Worm (Caenorhabditis elegans) whole organism, L4 larva: ENCODE results near the gene Y40B10A.5.

Experiments
- D1046.2 ChIP-seq: fragments of 200-800 bp; sonication (Bioruptor generic); IDR thresholded peaks from 2 replicates; pipeline ENCODE4 v1.3.6; 2022; ENCODE audit warnings: missing genetic modification characterization, missing compliant biosample characterization
- F10B5.3 ChIP-seq: sonication (generic microtip); optimal IDR thresholded peaks from 2 replicates; lab custom pipeline; 2016; ENCODE audit warnings: mild to moderate bottlenecking, missing genetic modification characterization, missing compliant biosample characterization
- T20F7.1 ChIP-seq: fragments of 200-800 bp; sonication (Bioruptor generic); optimal IDR thresholded peaks from 2 replicates; lab custom pipeline; 2018; ENCODE audit warnings: mild to moderate bottlenecking, missing genetic modification characterization, missing compliant biosample characterization
- Y48G9A.11 ChIP-seq: fragments of 200-800 bp; sonication (Bioruptor generic); IDR thresholded peaks from 2 replicates; pipeline ENCODE4 v1.3.6; 2022; ENCODE audit warnings: missing genetic modification reagents, missing genetic modification characterization, missing compliant biosample characterization
- ZK337.2 ChIP-seq: fragments of 200-800 bp; sonication (Bioruptor generic); IDR thresholded peaks from 2 replicates; pipeline ENCODE4 v1.3.6; 2022; ENCODE audit warnings: missing genetic modification reagents, missing genetic modification characterization, missing compliant biosample characterization
- aha-1 ChIP-seq: fragments of 150-350 bp; peaks from one replicate; lab custom pipeline; 2014; ENCODE audit warnings: missing biosample characterization, missing genetic modification characterization
- attf-4 ChIP-seq: sonication (generic microtip); optimal IDR thresholded peaks from 3 replicates; lab custom pipeline; 2017; ENCODE audit warnings: missing biosample characterization, missing genetic modification characterization
- ceh-20 ChIP-seq: fragments of 200-800 bp; sonication (Bioruptor generic); IDR thresholded peaks from 2 replicates; pipeline ENCODE4 v1.3.6; 2022; ENCODE audit warnings: missing genetic modification reagents, missing genetic modification characterization, missing compliant biosample characterization
- ceh-82 ChIP-seq: sonication (generic microtip); optimal IDR thresholded peaks from 2 replicates; lab custom pipeline; 2017; ENCODE audit warnings: missing biosample characterization, missing genetic modification characterization
- ctbp-1 ChIP-seq: fragments of 200-800 bp; sonication (Bioruptor generic); IDR thresholded peaks from 2 replicates; pipeline ENCODE4 v1.3.6; 2022; ENCODE audit warnings: missing genetic modification reagents, missing genetic modification characterization, missing compliant biosample characterization
- daf-16 ChIP-seq, 3 experiments: sonication (generic microtip); optimal IDR thresholded peaks; 2 replicates each; lab custom pipeline; 2016 to 2017; ENCODE audit warnings: missing genetic modification characterization in 3 of 3, missing genetic modification reagents in 3 of 3, mild to moderate bottlenecking in 2 of 3, missing compliant biosample characterization in 2 of 3, missing biosample characterization in 1 of 3, moderate library complexity in 1 of 3
- dmd-6 ChIP-seq: fragments of 200-800 bp; sonication (Bioruptor generic); IDR thresholded peaks from 2 replicates; pipeline ENCODE4 v1.3.6; 2022; ENCODE audit warnings: missing genetic modification reagents, missing genetic modification characterization, missing compliant biosample characterization
- dpl-1 ChIP-seq: fragments of 150-350 bp; optimal IDR thresholded peaks from 2 replicates; lab custom pipeline; 2014; ENCODE audit warnings: missing biosample characterization, missing genetic modification reagents, missing genetic modification characterization
- duxl-1 ChIP-seq: sonication (generic microtip); optimal IDR thresholded peaks from 2 replicates; lab custom pipeline; 2016; ENCODE audit warnings: mild to moderate bottlenecking, missing genetic modification characterization, moderate library complexity, missing compliant biosample characterization; ENCODE audit not compliant: poor library complexity
- egl-27 ChIP-seq: sonication (generic microtip); optimal IDR thresholded peaks from 3 replicates; lab custom pipeline; 2017; ENCODE audit warnings: missing biosample characterization, missing genetic modification reagents, missing genetic modification characterization
- hif-1 ChIP-seq, 2 experiments: sonication (generic microtip); optimal IDR thresholded peaks; 2 replicates each; lab custom pipeline; 2016 to 2017; ENCODE audit warnings: missing compliant biosample characterization in 2 of 2, missing genetic modification characterization in 2 of 2, missing genetic modification reagents in 2 of 2, missing genotype in 2 of 2, mild to moderate bottlenecking in 1 of 2
- hlh-11 ChIP-seq: fragments of 200-800 bp; sonication (Bioruptor generic); optimal IDR thresholded peaks from 2 replicates; lab custom pipeline; 2018; ENCODE audit warnings: mild to moderate bottlenecking, missing genetic modification characterization, missing compliant biosample characterization
- hlh-30 ChIP-seq: sonication (generic microtip); optimal IDR thresholded peaks from 2 replicates; lab custom pipeline; 2017; ENCODE audit warnings: antibody characterized with exemption, mild to moderate bottlenecking, missing genetic modification characterization, missing compliant biosample characterization; ENCODE audit not compliant: insufficient read depth
- lin-1 ChIP-seq: fragments of 200-800 bp; sonication (Bioruptor generic); IDR thresholded peaks from 2 replicates; pipeline ENCODE4 v1.3.6; 2022; ENCODE audit warnings: missing genetic modification reagents, missing genetic modification characterization, missing compliant biosample characterization
- lsy-2 ChIP-seq, 2 experiments: fragments of 150-350 bp in 1 of 2; sonication (generic microtip) in 1 of 2; optimal IDR thresholded peaks; 2 replicates each; lab custom pipeline; 2014 to 2017; ENCODE audit warnings: missing biosample characterization in 2 of 2, missing genetic modification characterization in 2 of 2
- madf-9 ChIP-seq: fragments of 200-800 bp; sonication (Bioruptor generic); conservative IDR thresholded peaks from 2 replicates; pipeline ENCODE4 v1.3.6; 2022; ENCODE audit warnings: missing genetic modification reagents, missing genetic modification characterization, missing compliant biosample characterization
- mdl-1 ChIP-seq, 2 experiments: fragments of 150-350 bp in 1 of 2; sonication (generic microtip) in 1 of 2; optimal IDR thresholded peaks; 2 replicates each; lab custom pipeline; 2014 to 2017; ENCODE audit warnings: missing biosample characterization in 2 of 2, missing genetic modification characterization in 2 of 2
- mes-2 ChIP-seq: sonication (generic microtip); optimal IDR thresholded peaks from 2 replicates; lab custom pipeline; 2016; ENCODE audit warnings: missing genotype, mild to moderate bottlenecking, missing genetic modification characterization, missing compliant biosample characterization; ENCODE audit not compliant: poor library complexity, severe bottlenecking
- nhr-28 ChIP-seq: fragments of 150-350 bp; optimal IDR thresholded peaks from 2 replicates; lab custom pipeline; 2014; ENCODE audit warnings: missing biosample characterization, missing genetic modification characterization
- nhr-6 ChIP-seq: fragments of 150-350 bp; optimal IDR thresholded peaks from 2 replicates; lab custom pipeline; 2014; ENCODE audit warnings: missing biosample characterization, missing genetic modification characterization
- nhr-77 ChIP-seq: fragments of 150-350 bp; optimal IDR thresholded peaks from 2 replicates; lab custom pipeline; 2014; ENCODE audit warnings: missing biosample characterization, missing genetic modification characterization
- php-3 ChIP-seq: fragments of 200-800 bp; sonication (Bioruptor generic); IDR thresholded peaks from 2 replicates; pipeline ENCODE4 v1.3.6; 2022; ENCODE audit warnings: missing genetic modification reagents, missing genetic modification characterization, missing compliant biosample characterization
- rbr-2 ChIP-seq: sonication (generic microtip); optimal IDR thresholded peaks from 2 replicates; lab custom pipeline; 2016; ENCODE audit warnings: missing genotype, missing genetic modification characterization, missing compliant biosample characterization
- skn-1 ChIP-seq: fragments of 150-350 bp; optimal IDR thresholded peaks from 2 replicates; lab custom pipeline; 2014; ENCODE audit warnings: missing biosample characterization, missing genetic modification characterization
- snpc-1.2 ChIP-seq: fragments of 200-800 bp; sonication (Bioruptor generic); IDR thresholded peaks from 2 replicates; pipeline ENCODE4 v1.3.6; 2022; ENCODE audit warnings: missing genetic modification reagents, missing genetic modification characterization, missing compliant biosample characterization
- unc-130 ChIP-seq: sonication (generic microtip); optimal IDR thresholded peaks from 2 replicates; lab custom pipeline; 2016; ENCODE audit warnings: missing genetic modification reagents, missing genetic modification characterization, missing compliant biosample characterization
- unc-62 ChIP-seq, 3 experiments: fragments of 150-350 bp in 1 of 3; sonication (generic microtip); optimal IDR thresholded peaks in 2 of 3; peaks in 1 of 3; 1 replicate in 1 of 3; 2 replicates in 2 of 3; lab custom pipeline; 2014 to 2017; ENCODE audit warnings: missing biosample characterization in 3 of 3, missing genetic modification characterization in 3 of 3, missing genetic modification reagents in 3 of 3, missing genotype in 1 of 3
- vab-7 ChIP-seq: fragments of 200-800 bp; sonication (Bioruptor generic); IDR thresholded peaks from 2 replicates; pipeline ENCODE4 v1.3.6; 2022; ENCODE audit warnings: missing genetic modification reagents, missing genetic modification characterization, missing compliant biosample characterization
- zfp-3 ChIP-seq: fragments of 200-800 bp; sonication (Bioruptor generic); conservative IDR thresholded peaks from 2 replicates; pipeline ENCODE4 v1.3.6; 2022; ENCODE audit warnings: missing genetic modification reagents, missing genetic modification characterization, missing compliant biosample characterization

Y40B10A.5 gene

ce11 chrV:2008412-2008811 is 37.4 kb downstream of the Y40B10A.5 start (continued):
- TF ChIP-seq duxl-1 (peak; percentile 64), unc-130 (GFP tag; lab: Kevin White, UChicago) (peak; percentile 91), egl-27 (tag; lab: Kevin White, UChicago) (no peak), mes-2 (tag; lab: Kevin White, UChicago) (peak; percentile 94), ctbp-1 (0 out of 2 replicates have a peak, but pooled peaks have one; percentile 51), lsy-2 (tag; optimal IDR thresholded peaks at IDR 0.05; lab: Kevin White, UChicago) (peak; percentile 47 to 96), daf-16 (GFP tag; optimal IDR thresholded peaks at IDR 0.05; lab: Kevin White, UChicago) (no peak), daf-16 (tag; optimal IDR thresholded peaks at IDR 0.05; lab: Kevin White, UChicago) (peak; percentile 25), php-3 (GFP tag; lab: Robert Waterston, UW) (no peak), F10B5.3 (no peak), vab-7 (GFP tag; lab: Robert Waterston, UW) (no peak), Y48G9A.11 (GFP tag; lab: Robert Waterston, UW) (peak; percentile 60; the same call in 1 of the 2 replicates), mdl-1 (tag; optimal IDR thresholded peaks at IDR 0.05; lab: Kevin White, UChicago) (no peak), rbr-2 (tag; lab: Kevin White, UChicago) (peak; percentile 46), ZK337.2 (GFP tag; lab: Robert Waterston, UW) (no peak), ceh-20 (GFP tag; lab: Robert Waterston, UW) (0 out of 2 replicates have a peak, but pooled peaks have one; percentile 65), nhr-6 (no peak), dmd-6 (peak; percentile 66), hlh-30 (tag; lab: Kevin White, UChicago) (peak; percentile 28), T20F7.1 (GFP tag; lab: Kevin White, UChicago) (no peak), hlh-11 (tag; lab: Kevin White, UChicago) (peak; percentile 49), nhr-77 (tag; lab: Kevin White, UChicago) (peak; percentile 62), D1046.2 (GFP tag; lab: Robert Waterston, UW) (no peak), zfp-3 (GFP tag; lab: Robert Waterston, UW) (no peak), ceh-82 (tag; lab: Kevin White, UChicago) (no peak), nhr-28 (tag; lab: Kevin White, UChicago) (peak; percentile 54), hif-1 (tag; optimal IDR thresholded peaks at IDR 0.05; lab: Kevin White, UChicago) (peak in 1 of 2 experiments; percentile 70), lin-1 (GFP tag; lab: Robert Waterston, UW) (no peak), dpl-1 (peak; percentile 40), madf-9 (GFP tag; lab: Robert Waterston, UW) (0 out of 2 replicates have a peak, but pooled peaks have one; percentile 33), aha-1 (tag; lab: Kevin White, UChicago) (no peak), snpc-1.2 (peak; percentile 59; the same call in 1 of the 2 replicates)
- TF ChIP-seq, all 104 proteins: peak for 27

- no peak for TF ChIP-seq lsy-2 (tag; optimal IDR thresholded peaks at IDR 0.05; lab: Kevin White, UChicago)
- peak in 1 of 2 experiments; percentile 16 for TF ChIP-seq unc-62 (GFP tag; optimal IDR thresholded peaks at IDR 0.05 in 1 of 2; lab: Kevin White, UChicago)
- TF ChIP-seq unc-62 (tag; optimal IDR thresholded peaks at IDR 0.05; lab: Kevin White, UChicago): no peak
Observed at ce11 chrV:2004659-2005058, 41.2 kb downstream of the Y40B10A.5 start, which contains the start of gene cysl-4. TSS of gene cysl-4 (plus strand) at chrV:2004959.

DNA sequence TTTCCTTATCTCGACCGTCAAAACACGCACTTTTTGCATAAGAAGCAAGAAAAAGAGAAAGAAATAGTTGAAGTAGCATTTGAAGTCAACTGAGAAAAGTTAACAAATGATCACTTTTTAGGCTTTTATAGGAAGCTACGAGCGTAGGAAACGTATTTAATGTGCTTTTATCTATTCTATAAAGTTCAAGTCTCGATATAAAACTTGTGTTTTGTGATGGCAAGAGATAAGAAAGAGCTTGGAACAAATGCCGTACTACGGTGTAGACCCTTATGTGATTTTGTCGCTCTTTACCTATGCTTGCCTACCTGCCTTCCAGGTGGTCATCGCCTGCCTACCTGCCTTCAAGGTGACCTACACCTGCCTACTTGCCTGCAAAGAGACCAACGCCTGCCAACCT is 41.6 kb downstream of the Y40B10A.5 start, which contains the start of gene clec-206:
clec-206 (minus strand) TSS at position 101 of the 400 bp plus-strand sequence.
- TF ChIP-seq lin-1 (GFP tag; lab: Robert Waterston, UW) (no peak), attf-4 (tag; lab: Kevin White, UChicago) (no peak), skn-1 (tag; lab: Kevin White, UChicago) (no peak)
